Worm (Caenorhabditis elegans) whole organism, L1 larva: ENCODE data around the gene H40L08.8.

Source experiments
- C04F5.9 ChIP-seq: sonication (generic microtip); optimal IDR thresholded peaks from 2 replicates; lab custom pipeline; 2016; ENCODE audit warnings: missing genetic modification characterization, missing compliant biosample characterization
- C34B4.2 ChIP-seq: sonication (generic microtip); optimal IDR thresholded peaks from 2 replicates; lab custom pipeline; 2017; ENCODE audit warnings: mild to moderate bottlenecking, missing genetic modification characterization, missing compliant biosample characterization
- alr-1 ChIP-seq: fragments of 200-800 bp; sonication (Bioruptor generic); optimal IDR thresholded peaks from 2 replicates; lab custom pipeline; 2018; ENCODE audit warnings: borderline replicate concordance, mild to moderate bottlenecking, missing genetic modification characterization, missing compliant biosample characterization
- ama-1 ChIP-seq: fragments of 150-350 bp; optimal IDR thresholded peaks from 2 replicates; lab custom pipeline; 2014
- ceh-63 ChIP-seq: fragments of 200-800 bp; sonication (Bioruptor generic); optimal IDR thresholded peaks from 2 replicates; lab custom pipeline; 2018; ENCODE audit warnings: mild to moderate bottlenecking, missing genetic modification characterization, missing compliant biosample characterization
- ceh-8 ChIP-seq: fragments of 200-800 bp; sonication (Bioruptor generic); optimal IDR thresholded peaks from 2 replicates; lab custom pipeline; 2018; ENCODE audit warnings: mild to moderate bottlenecking, missing genetic modification characterization, moderate library complexity, missing compliant biosample characterization
- ceh-88 ChIP-seq: fragments of 200-800 bp; sonication (Bioruptor generic); IDR thresholded peaks from 2 replicates; pipeline ENCODE4 v1.3.6; 2022; ENCODE audit warnings: missing genetic modification characterization, missing compliant biosample characterization
- ceh-90 ChIP-seq: sonication (generic microtip); optimal IDR thresholded peaks from 2 replicates; lab custom pipeline; 2016; ENCODE audit warnings: missing genetic modification characterization, missing compliant biosample characterization
- efl-1 ChIP-seq, 4 experiments: fragments of 150-350 bp; optimal IDR thresholded peaks in 3 of 4; peaks in 1 of 4; 1 replicate in 1 of 4; 2 replicates in 3 of 4; lab custom pipeline; 2014; ENCODE audit warnings: missing biosample characterization in 2 of 4, missing genetic modification characterization in 2 of 4, missing genetic modification reagents in 2 of 4
- efl-3 ChIP-seq: fragments of 200-800 bp; sonication (Bioruptor generic); optimal IDR thresholded peaks from 2 replicates; lab custom pipeline; 2018; ENCODE audit warnings: mild to moderate bottlenecking, missing genetic modification characterization, missing compliant biosample characterization
- elt-2 ChIP-seq: sonication (generic microtip); optimal IDR thresholded peaks from 2 replicates; lab custom pipeline; 2016; ENCODE audit warnings: missing genetic modification characterization, mild to moderate bottlenecking, inconsistent platforms, missing compliant biosample characterization, missing genetic modification reagents
- ets-5 ChIP-seq: fragments of 200-800 bp; sonication (Bioruptor generic); IDR thresholded peaks from 2 replicates; pipeline ENCODE4 v1.3.6; 2022; ENCODE audit warnings: missing genetic modification characterization, missing compliant biosample characterization
- fos-1 ChIP-seq: fragments of 150-350 bp; optimal IDR thresholded peaks from 2 replicates; lab custom pipeline; 2014; ENCODE audit warnings: missing biosample characterization, missing genetic modification characterization
- hlh-4 ChIP-seq: sonication (generic microtip); optimal IDR thresholded peaks from 2 replicates; lab custom pipeline; 2016; ENCODE audit warnings: mild to moderate bottlenecking, missing genetic modification characterization, missing compliant biosample characterization
- isw-1 ChIP-seq: fragments of 200-800 bp; sonication (Bioruptor generic); IDR thresholded peaks from 2 replicates; pipeline ENCODE4 v1.3.6; 2022; ENCODE audit warnings: missing genetic modification characterization, missing compliant biosample characterization
- lin-13 ChIP-seq: fragments of 150-350 bp; optimal IDR thresholded peaks from 2 replicates; lab custom pipeline; 2014; ENCODE audit warnings: missing biosample characterization, missing genetic modification reagents, missing genetic modification characterization
- lin-35 ChIP-seq, 2 experiments: fragments of 150-350 bp; optimal IDR thresholded peaks; 2 replicates each; lab custom pipeline; 2014; ENCODE audit warnings: missing biosample characterization in 2 of 2, missing genetic modification characterization in 2 of 2, missing genetic modification reagents in 2 of 2
- lin-39 ChIP-seq: fragments of 150-350 bp; optimal IDR thresholded peaks from 2 replicates; lab custom pipeline; 2014; ENCODE audit warnings: missing biosample characterization, missing genetic modification reagents, missing genetic modification characterization
- lir-3 ChIP-seq: sonication (generic microtip); optimal IDR thresholded peaks from 2 replicates; lab custom pipeline; 2016; ENCODE audit warnings: mild to moderate bottlenecking, missing genetic modification characterization, moderate library complexity, missing compliant biosample characterization; ENCODE audit not compliant: poor library complexity
- nhr-11 ChIP-seq: fragments of 150-350 bp; optimal IDR thresholded peaks from 2 replicates; lab custom pipeline; 2014; ENCODE audit warnings: missing biosample characterization, missing genetic modification characterization
- nhr-19 ChIP-seq: fragments of 200-800 bp; sonication (Bioruptor generic); conservative IDR thresholded peaks from 2 replicates; pipeline ENCODE4 v1.3.6; 2022; ENCODE audit warnings: missing genetic modification characterization, missing compliant biosample characterization
- nhr-71 ChIP-seq: sonication (generic microtip); optimal IDR thresholded peaks from 2 replicates; lab custom pipeline; 2016; ENCODE audit warnings: mild to moderate bottlenecking, missing genetic modification characterization, moderate library complexity, missing compliant biosample characterization
- nhr-85 ChIP-seq: sonication (generic microtip); peaks from one replicate; lab custom pipeline; 2016; ENCODE audit warnings: missing genetic modification characterization, inconsistent platforms, missing compliant biosample characterization
- pax-3 ChIP-seq: fragments of 200-800 bp; sonication (Bioruptor generic); optimal IDR thresholded peaks from 2 replicates; lab custom pipeline; 2018; ENCODE audit warnings: mild to moderate bottlenecking, missing genetic modification characterization, moderate library complexity, missing compliant biosample characterization
- pqm-1 ChIP-seq: sonication (generic microtip); optimal IDR thresholded peaks from 3 replicates; lab custom pipeline; 2017; ENCODE audit warnings: missing biosample characterization, missing genetic modification characterization
- snpc-4 ChIP-seq: fragments of 150-350 bp; optimal IDR thresholded peaks from 2 replicates; lab custom pipeline; 2014; ENCODE audit warnings: missing biosample characterization, missing genetic modification characterization
- snu-23 ChIP-seq: sonication (generic microtip); optimal IDR thresholded peaks from 2 replicates; lab custom pipeline; 2016; ENCODE audit warnings: missing genetic modification characterization, missing compliant biosample characterization
- sox-4 ChIP-seq: sonication (generic microtip); optimal IDR thresholded peaks from 2 replicates; lab custom pipeline; 2016; ENCODE audit warnings: missing genetic modification characterization, missing compliant biosample characterization
- tlp-1 ChIP-seq: fragments of 150-350 bp; optimal IDR thresholded peaks from 2 replicates; lab custom pipeline; 2014; ENCODE audit warnings: missing biosample characterization, missing genetic modification characterization
- zip-4 ChIP-seq: fragments of 200-800 bp; sonication (Bioruptor generic); optimal IDR thresholded peaks from 2 replicates; lab custom pipeline; 2018; ENCODE audit warnings: mild to moderate bottlenecking, missing genetic modification characterization, moderate library complexity, missing compliant biosample characterization
- ztf-4 ChIP-seq: fragments of 150-350 bp; optimal IDR thresholded peaks from 2 replicates; lab custom pipeline; 2014; ENCODE audit warnings: missing biosample characterization, missing genetic modification characterization

The H40L08.8 gene

ce11 chrX:15097763-15098162 lies 20.3 kb upstream of the H40L08.8 start, which contains the start of gene F09B12.3:
TSS of gene F09B12.3 (minus strand) at chrX:15097954.
- TF ChIP-seq nhr-11 (tag; lab: Kevin White, UChicago), result no peak
- TF ChIP-seq lin-35 (GFP tag; optimal IDR thresholded peaks at IDR 0.05; lab: Kevin White, UChicago), result no peak
- no peak for TF ChIP-seq lin-39
- no peak for TF ChIP-seq nhr-71 (tag; lab: Kevin White, UChicago)
- peak; percentile 33 for TF ChIP-seq tlp-1
- no peak for TF ChIP-seq ztf-4 (tag; lab: Kevin White, UChicago)
- peak; percentile 77 for TF ChIP-seq elt-2 (tag; lab: Kevin White, UChicago)
- TF ChIP-seq lir-3 (tag; lab: Kevin White, UChicago), result no peak
- TF ChIP-seq pax-3, result no peak
- TF ChIP-seq pqm-1 (tag; lab: Kevin White, UChicago), result peak; percentile 55
- no peak for TF ChIP-seq nhr-19 (GFP tag; lab: Robert Waterston, UW)
- TF ChIP-seq, all 84 proteins: peak for 3

ce11 chrX:15096277-15096676 lies 18.8 kb upstream of the H40L08.8 start:
- no peak for TF ChIP-seq ceh-90 (tag; lab: Kevin White, UChicago)
- no peak for TF ChIP-seq ceh-8 (GFP tag; lab: Kevin White, UChicago)
- TF ChIP-seq efl-3 (GFP tag; lab: Kevin White, UChicago), result no peak
- no peak for TF ChIP-seq ets-5
- TF ChIP-seq ceh-88, result no peak
- no peak for TF ChIP-seq nhr-85
- TF ChIP-seq snu-23 (GFP tag; lab: Kevin White, UChicago), result no peak
- TF ChIP-seq pqm-1 (tag; lab: Kevin White, UChicago), result no peak
- TF ChIP-seq C04F5.9 (tag; lab: Kevin White, UChicago), result no peak
- TF ChIP-seq ama-1, result no peak
- no peak for TF ChIP-seq sox-4 (tag; lab: Kevin White, UChicago)
- no peak for TF ChIP-seq pax-3
- no peak for TF ChIP-seq ceh-63
- no peak for TF ChIP-seq lin-39
- no peak for TF ChIP-seq C34B4.2 (tag; lab: Kevin White, UChicago)
- no peak for TF ChIP-seq lir-3 (tag; lab: Kevin White, UChicago)
- no peak for TF ChIP-seq fos-1 (tag; lab: Kevin White, UChicago)

- TF ChIP-seq zip-4 (GFP tag; lab: Kevin White, UChicago) (no peak), alr-1 (no peak), nhr-85 (no peak)
Observed at ce11 chrX:15094973-15095372, 17.5 kb upstream of the H40L08.8 start, which contains the start of gene F09B12.7. TSS of gene F09B12.7 (minus strand) at chrX:15095073.

- no peak for TF ChIP-seq efl-1 (optimal IDR thresholded peaks at IDR 0.05; lab: Kevin White, UChicago)
- TF ChIP-seq efl-1 (GFP tag; optimal IDR thresholded peaks at IDR 0.05 in 1 of 2; lab: Kevin White, UChicago), result peak in 1 of 2 experiments; percentile 87
- no peak for TF ChIP-seq isw-1 (GFP tag; lab: Robert Waterston, UW)
- peak; percentile 74 for TF ChIP-seq snpc-4 (tag; lab: Kevin White, UChicago)
- TF ChIP-seq, all 84 proteins: peak for 2
Observed at ce11 chrX:15092775-15093386, 15.4 kb upstream of the H40L08.8 start.

- TF ChIP-seq elt-2 (tag; lab: Kevin White, UChicago), result peak; percentile 45
- no peak for TF ChIP-seq hlh-4 (tag; lab: Kevin White, UChicago)
- TF ChIP-seq lin-35 (GFP tag; optimal IDR thresholded peaks at IDR 0.05; lab: Kevin White, UChicago), result peak in 1 of 2 experiments; percentile 16
Observed at ce11 chrX:15089123-15089522, 11.7 kb upstream of the H40L08.8 start, which contains the start of gene flr-4. TSS of gene flr-4 (plus strand) at chrX:15089397.

ce11 chrX:15087752-15088151 lies 10.3 kb upstream of the H40L08.8 start:
- no peak for TF ChIP-seq pax-3
- no peak for TF ChIP-seq sox-4 (tag; lab: Kevin White, UChicago)
- TF ChIP-seq lin-13 (GFP tag; lab: Kevin White, UChicago), result no peak
- no peak for TF ChIP-seq nhr-19 (GFP tag; lab: Robert Waterston, UW)
